Worm (Caenorhabditis elegans) whole organism, young adult: ENCODE measurements around the gene sec-20.

Source experiments
- B0261.1 ChIP-seq: sonication (generic microtip); optimal IDR thresholded peaks from 2 replicates; lab custom pipeline; 2016; ENCODE audit warnings: mild to moderate bottlenecking, missing genetic modification characterization, moderate library complexity, missing compliant biosample characterization
- F37B4.10 ChIP-seq: fragments of 200-800 bp; sonication (Bioruptor generic); IDR thresholded peaks from 2 replicates; pipeline ENCODE4 v1.3.6; 2022; ENCODE audit warnings: missing genetic modification characterization, missing compliant biosample characterization
- F49E8.2 ChIP-seq: sonication (generic microtip); optimal IDR thresholded peaks from 3 replicates; lab custom pipeline; 2017; ENCODE audit warnings: missing genetic modification characterization, mild to moderate bottlenecking, missing compliant biosample characterization, antibody characterized with exemption, moderate library complexity; ENCODE audit not compliant: insufficient read depth
- ama-1 ChIP-seq, 3 experiments: fragments of 150-350 bp in 1 of 3; sonication (generic microtip) in 2 of 3; optimal IDR thresholded peaks; 2 replicates each; lab custom pipeline; 2014 to 2018; ENCODE audit warnings: missing biosample characterization in 2 of 3, missing genetic modification characterization in 2 of 3, missing genetic modification reagents in 2 of 3
- attf-6 ChIP-seq: fragments of 200-800 bp; sonication (Bioruptor generic); IDR thresholded peaks from 2 replicates; pipeline ENCODE4 v1.3.6; 2022; ENCODE audit warnings: missing genetic modification reagents, missing genetic modification characterization, missing compliant biosample characterization
- cebp-1 ChIP-seq, 2 experiments: fragments of 200-800 bp in 1 of 2; sonication (Bioruptor generic) in 1 of 2; sonication (generic microtip) in 1 of 2; IDR thresholded peaks in 1 of 2; optimal IDR thresholded peaks in 1 of 2; 2 replicates each; pipeline versions ENCODE4 v1.3.6 to Lab custom; 2017 to 2022; ENCODE audit warnings: missing compliant biosample characterization in 2 of 2, missing genetic modification characterization in 2 of 2, mild to moderate bottlenecking in 1 of 2, missing genetic modification reagents in 1 of 2, moderate library complexity in 1 of 2
- lir-1 ChIP-seq: fragments of 200-800 bp; sonication (Bioruptor generic); conservative IDR thresholded peaks from 2 replicates; pipeline ENCODE4 v1.3.6; 2022; ENCODE audit warnings: missing genetic modification reagents, missing genetic modification characterization, missing compliant biosample characterization
- nhr-90 ChIP-seq: sonication (generic microtip); optimal IDR thresholded peaks from 2 replicates; lab custom pipeline; 2016; ENCODE audit warnings: missing genotype, mild to moderate bottlenecking, missing genetic modification characterization, missing compliant biosample characterization
- pha-4 ChIP-seq: fragments of 150-350 bp; sonication (generic microtip); optimal IDR thresholded peaks from 2 replicates; lab custom pipeline; 2014; ENCODE audit warnings: missing biosample characterization, missing genetic modification reagents, missing genetic modification characterization
- snpc-1.1 ChIP-seq: sonication (generic microtip); optimal IDR thresholded peaks from 2 replicates; lab custom pipeline; 2017; ENCODE audit warnings: missing genetic modification characterization, mild to moderate bottlenecking, missing compliant biosample characterization, antibody characterized with exemption, moderate library complexity, missing genotype, missing genetic modification reagents; ENCODE audit not compliant: insufficient read depth
- sptf-2 ChIP-seq: fragments of 200-800 bp; sonication (Bioruptor generic); optimal IDR thresholded peaks from 2 replicates; lab custom pipeline; 2018; ENCODE audit warnings: mild to moderate bottlenecking, missing genetic modification characterization, missing compliant biosample characterization
- zim-3 ChIP-seq: sonication (generic microtip); optimal IDR thresholded peaks from 2 replicates; lab custom pipeline; 2017; ENCODE audit warnings: mild to moderate bottlenecking, missing genetic modification characterization, moderate library complexity, missing compliant biosample characterization

DNA sequence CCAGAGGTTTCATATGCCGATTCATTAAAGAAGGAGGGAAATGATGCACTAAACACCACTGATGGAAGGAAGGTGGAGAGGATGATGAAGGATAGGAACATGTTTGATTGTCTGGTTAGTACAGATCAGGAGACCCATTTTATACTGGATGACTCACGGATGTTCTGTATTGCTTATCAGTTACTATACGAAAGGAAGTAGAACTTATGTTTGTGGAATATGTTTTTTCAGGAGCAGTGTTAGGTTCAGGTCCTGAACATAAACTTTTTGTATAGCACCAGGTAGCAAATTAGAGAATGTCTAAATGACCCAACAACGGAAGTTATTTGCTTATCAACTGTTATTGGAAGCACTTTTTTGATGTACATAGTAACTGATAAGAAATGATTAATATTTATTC is 16.2 kb upstream of the sec-20 start, which contains the start of gene clec-148:
- no peak for TF ChIP-seq zim-3 (tag; lab: Kevin White, UChicago)
- TF ChIP-seq pha-4 (tag; lab: Kevin White, UChicago): no peak
- no peak for TF ChIP-seq F37B4.10 (GFP tag; lab: Robert Waterston, UW)
- TF ChIP-seq ama-1 (optimal IDR thresholded peaks at IDR 0.05; lab: Kevin White, UChicago): no peak
- no peak for TF ChIP-seq ama-1 (GFP tag; optimal IDR thresholded peaks at IDR 0.05; lab: Kevin White, UChicago)
- TF ChIP-seq lir-1 (GFP tag; lab: Robert Waterston, UW): no peak
- no peak for TF ChIP-seq snpc-1.1
- no peak for TF ChIP-seq nhr-90
- TF ChIP-seq sptf-2 (GFP tag; lab: Kevin White, UChicago): no peak
- no peak for TF ChIP-seq B0261.1 (tag; lab: Kevin White, UChicago)
- no peak for TF ChIP-seq cebp-1 (GFP tag; IDR thresholded peaks at IDR 0.05; lab: Robert Waterston, UW)
- TF ChIP-seq cebp-1 (tag; optimal IDR thresholded peaks at IDR 0.05; lab: Kevin White, UChicago): no peak
- TF ChIP-seq attf-6 (GFP tag; lab: Robert Waterston, UW): no peak
- no peak for TF ChIP-seq F49E8.2 (tag; lab: Kevin White, UChicago)
